Worm (Caenorhabditis elegans): Measurements from ENCODE around the gene F46G10.1.

- peak; percentile 92 for TF ChIP-seq flt-1 (GFP tag; IDR thresholded peaks at IDR 0.05)
- TF ChIP-seq ztf-29 (GFP tag; IDR thresholded peaks at IDR 0.05) = peak; percentile 88
- TF ChIP-seq T22C8.4 (GFP tag; IDR thresholded peaks at IDR 0.05) = peak; percentile 89
- peak; percentile 77 for TF ChIP-seq ref-1 (GFP tag; conservative IDR thresholded peaks at IDR 0.05)
These were observed 47.0 kb downstream of the F46G10.1 start for ce11 chrX:13264550-13264949.
